Worm (Caenorhabditis elegans): ENCODE measurements around the gene nhx-5.

ce11 chrX:10612355-10612754, 35.6 kb downstream of the nhx-5 start:
- TF ChIP-seq med-1 (GFP tag; optimal IDR thresholded peaks at IDR 0.05; ENCODE audit: insufficient read depth) (no peak), ref-1 (GFP tag; conservative IDR thresholded peaks at IDR 0.05) (no peak), cog-1 (tag; optimal IDR thresholded peaks at IDR 0.05) (no peak), ztf-29 (GFP tag; IDR thresholded peaks at IDR 0.05) (no peak)
